Worm (Caenorhabditis elegans) whole organism, young adult: ENCODE data around the gene str-193.

Experiments
- C17E4.6 ChIP-seq: fragments of 200-800 bp; sonication (Bioruptor generic); IDR thresholded peaks from 2 replicates; pipeline ENCODE4 v1.3.6; 2022; ENCODE audit warnings: missing genetic modification reagents, missing genetic modification characterization, missing compliant biosample characterization
- D2030.7 ChIP-seq: fragments of 200-800 bp; sonication (Bioruptor generic); IDR thresholded peaks from 2 replicates; pipeline ENCODE4 v1.3.6; 2022; ENCODE audit warnings: missing genetic modification reagents, missing genetic modification characterization, missing compliant biosample characterization
- F33H1.4 ChIP-seq: fragments of 200-800 bp; sonication (Bioruptor generic); IDR thresholded peaks from 2 replicates; pipeline ENCODE4 v1.3.6; 2022; ENCODE audit warnings: missing genetic modification reagents, missing genetic modification characterization, missing compliant biosample characterization
- F39B2.1 ChIP-seq: fragments of 200-800 bp; sonication (Bioruptor generic); IDR thresholded peaks from 2 replicates; pipeline ENCODE4 v1.3.6; 2022; ENCODE audit warnings: missing genetic modification reagents, missing genetic modification characterization, missing compliant biosample characterization
- F52B5.7 ChIP-seq: sonication (generic microtip); optimal IDR thresholded peaks from 2 replicates; lab custom pipeline; 2016; ENCODE audit warnings: mild to moderate bottlenecking, missing genetic modification characterization, missing compliant biosample characterization
- F55B11.4 ChIP-seq: sonication (generic microtip); optimal IDR thresholded peaks from 2 replicates; lab custom pipeline; 2016; ENCODE audit warnings: missing compliant biosample characterization, missing genetic modification characterization, borderline replicate concordance; ENCODE audit not compliant: insufficient read depth
- F57A8.1 ChIP-seq: fragments of 200-800 bp; sonication (Bioruptor generic); optimal IDR thresholded peaks from 2 replicates; lab custom pipeline; 2018; ENCODE audit warnings: mild to moderate bottlenecking, missing genetic modification characterization, moderate library complexity, missing compliant biosample characterization
- K12H6.12 ChIP-seq: fragments of 200-800 bp; sonication (Bioruptor generic); optimal IDR thresholded peaks from 2 replicates; lab custom pipeline; 2018; ENCODE audit warnings: mild to moderate bottlenecking, missing genetic modification characterization, missing compliant biosample characterization
- T07F8.4 ChIP-seq: sonication (generic microtip); optimal IDR thresholded peaks from 2 replicates; lab custom pipeline; 2016; ENCODE audit warnings: mild to moderate bottlenecking, missing genetic modification characterization, moderate library complexity, missing compliant biosample characterization
- T26A5.8 ChIP-seq: sonication (generic microtip); optimal IDR thresholded peaks from 2 replicates; lab custom pipeline; 2016; ENCODE audit warnings: missing genetic modification characterization, missing compliant biosample characterization
- Y56A3A.18 ChIP-seq: fragments of 200-800 bp; sonication (Bioruptor generic); IDR thresholded peaks from 2 replicates; pipeline ENCODE4 v1.3.6; 2022; ENCODE audit warnings: missing genetic modification reagents, missing genetic modification characterization, missing compliant biosample characterization
- Y79H2A.3 ChIP-seq: fragments of 200-800 bp; sonication (Bioruptor generic); conservative IDR thresholded peaks from 2 replicates; pipeline ENCODE4 v1.3.6; 2022; ENCODE audit warnings: missing genetic modification reagents, missing genetic modification characterization, missing compliant biosample characterization
- attf-5 ChIP-seq: fragments of 200-800 bp; sonication (Bioruptor generic); optimal IDR thresholded peaks from 2 replicates; lab custom pipeline; 2018; ENCODE audit warnings: mild to moderate bottlenecking, missing genetic modification characterization, missing compliant biosample characterization
- ceh-58 ChIP-seq: fragments of 200-800 bp; sonication (Bioruptor generic); IDR thresholded peaks from 2 replicates; pipeline ENCODE4 v1.3.6; 2022; ENCODE audit warnings: missing genetic modification characterization, missing compliant biosample characterization
- ceh-79 ChIP-seq: sonication (generic microtip); optimal IDR thresholded peaks from 2 replicates; lab custom pipeline; 2017; ENCODE audit warnings: mild to moderate bottlenecking, missing genetic modification characterization, missing compliant biosample characterization
- die-1 ChIP-seq: sonication (generic microtip); optimal IDR thresholded peaks from 2 replicates; lab custom pipeline; 2016; ENCODE audit warnings: missing genotype, mild to moderate bottlenecking, missing genetic modification characterization, missing compliant biosample characterization
- dpff-1 ChIP-seq: sonication (generic microtip); optimal IDR thresholded peaks from 2 replicates; lab custom pipeline; 2017; ENCODE audit warnings: mild to moderate bottlenecking, missing genetic modification characterization, missing compliant biosample characterization
- efl-1 ChIP-seq: fragments of 150-350 bp; optimal IDR thresholded peaks from 2 replicates; lab custom pipeline; 2014; ENCODE audit warnings: missing biosample characterization, missing genetic modification reagents, missing genetic modification characterization
- egrh-3 ChIP-seq: fragments of 200-800 bp; sonication (Bioruptor generic); IDR thresholded peaks from 2 replicates; pipeline ENCODE4 v1.3.6; 2022; ENCODE audit warnings: missing genetic modification reagents, missing genetic modification characterization, missing compliant biosample characterization
- hlh-12 ChIP-seq: sonication (generic microtip); optimal IDR thresholded peaks from 2 replicates; lab custom pipeline; 2016; ENCODE audit warnings: missing genetic modification characterization, missing compliant biosample characterization
- hmg-1.2 ChIP-seq: fragments of 200-800 bp; sonication (Bioruptor generic); IDR thresholded peaks from 2 replicates; pipeline ENCODE4 v1.3.6; 2022; ENCODE audit warnings: missing genetic modification reagents, missing genetic modification characterization, missing compliant biosample characterization
- lag-1 ChIP-seq: fragments of 200-800 bp; sonication (Bioruptor generic); IDR thresholded peaks from 2 replicates; pipeline ENCODE4 v1.3.6; 2022; ENCODE audit warnings: missing genetic modification reagents, missing genetic modification characterization, missing compliant biosample characterization
- lin-35 ChIP-seq, 3 experiments: fragments of 150-350 bp in 2 of 3; sonication (generic microtip) in 1 of 3; optimal IDR thresholded peaks; 2 replicates each; lab custom pipeline; 2014 to 2018; ENCODE audit warnings: missing biosample characterization in 3 of 3, missing genetic modification characterization in 3 of 3, missing genetic modification reagents in 3 of 3
- lin-40 ChIP-seq: sonication (generic microtip); optimal IDR thresholded peaks from 2 replicates; lab custom pipeline; 2016; ENCODE audit warnings: missing genetic modification characterization, mild to moderate bottlenecking, missing compliant biosample characterization, missing genotype, missing genetic modification reagents
- lin-54 ChIP-seq: fragments of 200-800 bp; sonication (Bioruptor generic); optimal IDR thresholded peaks from 2 replicates; lab custom pipeline; 2018; ENCODE audit warnings: mild to moderate bottlenecking, missing genetic modification characterization, missing compliant biosample characterization
- madf-10 ChIP-seq: sonication (generic microtip); optimal IDR thresholded peaks from 2 replicates; lab custom pipeline; 2016; ENCODE audit warnings: mild to moderate bottlenecking, missing genetic modification characterization, missing compliant biosample characterization
- mxl-1 ChIP-seq: sonication (generic microtip); optimal IDR thresholded peaks from 2 replicates; lab custom pipeline; 2016; ENCODE audit warnings: missing genetic modification characterization, missing compliant biosample characterization
- nfyb-1 ChIP-seq: fragments of 200-800 bp; sonication (Bioruptor generic); IDR thresholded peaks from 2 replicates; pipeline ENCODE4 v1.3.6; 2022; ENCODE audit warnings: missing genetic modification reagents, missing genetic modification characterization, missing compliant biosample characterization
- nhr-120 ChIP-seq: fragments of 200-800 bp; sonication (Bioruptor generic); IDR thresholded peaks from 2 replicates; pipeline ENCODE4 v1.3.6; 2022; ENCODE audit warnings: missing genetic modification characterization, missing compliant biosample characterization
- nhr-27 ChIP-seq: fragments of 200-800 bp; sonication (Bioruptor generic); optimal IDR thresholded peaks from 2 replicates; lab custom pipeline; 2018; ENCODE audit warnings: mild to moderate bottlenecking, missing genetic modification characterization, moderate library complexity, missing compliant biosample characterization
- nhr-90 ChIP-seq: sonication (generic microtip); optimal IDR thresholded peaks from 2 replicates; lab custom pipeline; 2016; ENCODE audit warnings: missing genotype, mild to moderate bottlenecking, missing genetic modification characterization, missing compliant biosample characterization
- pha-4 ChIP-seq: fragments of 150-350 bp; sonication (generic microtip); optimal IDR thresholded peaks from 2 replicates; lab custom pipeline; 2014; ENCODE audit warnings: missing biosample characterization, missing genetic modification reagents, missing genetic modification characterization
- rec-8 ChIP-seq, 2 experiments: sonication (generic microtip); optimal IDR thresholded peaks; 2 replicates each; lab custom pipeline; 2016; ENCODE audit warnings: mild to moderate bottlenecking in 2 of 2, missing genetic modification characterization in 2 of 2, missing genetic modification reagents in 2 of 2, missing genotype in 2 of 2, missing biosample characterization in 1 of 2, missing compliant biosample characterization in 1 of 2, moderate library complexity in 1 of 2
- snpc-3.4 ChIP-seq: sonication (generic microtip); optimal IDR thresholded peaks from 2 replicates; lab custom pipeline; 2017; ENCODE audit warnings: missing genetic modification characterization, mild to moderate bottlenecking, missing compliant biosample characterization, antibody characterized with exemption, moderate library complexity, missing genotype, missing genetic modification reagents
- sptf-2 ChIP-seq: fragments of 200-800 bp; sonication (Bioruptor generic); optimal IDR thresholded peaks from 2 replicates; lab custom pipeline; 2018; ENCODE audit warnings: mild to moderate bottlenecking, missing genetic modification characterization, missing compliant biosample characterization
- unc-62 ChIP-seq: fragments of 150-350 bp; optimal IDR thresholded peaks from 2 replicates; lab custom pipeline; 2014; ENCODE audit warnings: missing biosample characterization, missing genetic modification reagents, missing genetic modification characterization
- zim-3 ChIP-seq: sonication (generic microtip); optimal IDR thresholded peaks from 2 replicates; lab custom pipeline; 2017; ENCODE audit warnings: mild to moderate bottlenecking, missing genetic modification characterization, moderate library complexity, missing compliant biosample characterization
- ztf-18 ChIP-seq: sonication (generic microtip); optimal IDR thresholded peaks from 2 replicates; lab custom pipeline; 2016; ENCODE audit warnings: missing genotype, mild to moderate bottlenecking, missing genetic modification characterization, missing compliant biosample characterization
- ztf-22 ChIP-seq: fragments of 200-800 bp; sonication (Bioruptor generic); optimal IDR thresholded peaks from 2 replicates; lab custom pipeline; 2018; ENCODE audit warnings: mild to moderate bottlenecking, missing genetic modification characterization, moderate library complexity, missing compliant biosample characterization

str-193 gene

DNA sequence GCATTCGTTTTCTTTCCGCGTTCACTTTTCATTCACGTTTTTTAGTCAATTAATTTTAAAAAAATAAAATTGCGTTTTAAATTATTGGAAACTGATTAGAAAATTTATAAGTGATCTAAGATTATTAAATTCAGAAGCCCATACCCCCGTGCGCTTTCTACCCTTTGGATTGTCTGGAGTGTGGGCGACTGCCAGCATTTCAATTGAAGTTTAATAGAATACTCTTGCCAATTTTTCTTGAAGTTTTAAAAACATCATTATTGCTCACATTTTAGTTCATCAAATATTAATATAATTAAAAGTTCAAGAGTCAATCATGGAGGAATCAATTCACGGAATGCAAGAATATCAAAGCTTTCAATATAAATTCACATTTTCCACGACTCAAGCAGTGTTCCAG is 19.8 kb upstream of the str-193 start, which contains the start of gene sru-36:
TSS of gene sru-36 (plus strand) at position 301 of the 400 bp plus-strand sequence.
- TF ChIP-seq K12H6.12 (tag; lab: Kevin White, UChicago), result no peak

DNA sequence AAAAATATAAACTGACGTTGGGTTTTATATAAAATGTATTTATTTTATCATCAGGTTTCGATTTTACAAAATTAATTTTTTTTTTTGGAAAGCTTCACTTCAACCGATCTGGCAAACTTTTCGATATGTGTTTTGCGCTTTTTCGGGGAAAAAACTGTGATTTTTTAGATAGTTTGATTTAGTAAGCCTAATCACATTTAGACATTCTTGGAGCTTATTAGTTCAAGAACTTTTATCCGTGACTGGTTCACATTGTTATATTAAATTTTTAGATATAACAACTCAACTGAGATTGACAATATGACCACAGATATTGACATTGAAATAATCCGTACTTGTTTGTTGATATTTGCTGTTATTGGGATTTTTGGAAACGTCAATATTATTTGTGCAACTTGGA is 16.1 kb upstream of the str-193 start, which contains the start of gene srsx-21:
TSS of gene srsx-21 (plus strand) at position 301 of the 400 bp plus-strand sequence.
- TF ChIP-seq dpff-1 (tag; lab: Kevin White, UChicago), result no peak
- no peak for TF ChIP-seq C17E4.6
- no peak for TF ChIP-seq F33H1.4 (GFP tag; lab: Robert Waterston, UW)
- TF ChIP-seq nhr-27 (tag; lab: Kevin White, UChicago), result no peak
- TF ChIP-seq lin-40 (tag; lab: Kevin White, UChicago), result no peak
- no peak for TF ChIP-seq zim-3 (tag; lab: Kevin White, UChicago)
- no peak for TF ChIP-seq egrh-3 (GFP tag; lab: Robert Waterston, UW)
- no peak for TF ChIP-seq lin-35 (GFP tag; optimal IDR thresholded peaks at IDR 0.05; lab: Kevin White, UChicago)
- TF ChIP-seq rec-8 (tag; optimal IDR thresholded peaks at IDR 0.05; lab: Kevin White, UChicago), result no peak
- no peak for TF ChIP-seq D2030.7
- TF ChIP-seq efl-1 (GFP tag; lab: Kevin White, UChicago), result no peak
- TF ChIP-seq pha-4 (tag; lab: Kevin White, UChicago), result no peak

DNA sequence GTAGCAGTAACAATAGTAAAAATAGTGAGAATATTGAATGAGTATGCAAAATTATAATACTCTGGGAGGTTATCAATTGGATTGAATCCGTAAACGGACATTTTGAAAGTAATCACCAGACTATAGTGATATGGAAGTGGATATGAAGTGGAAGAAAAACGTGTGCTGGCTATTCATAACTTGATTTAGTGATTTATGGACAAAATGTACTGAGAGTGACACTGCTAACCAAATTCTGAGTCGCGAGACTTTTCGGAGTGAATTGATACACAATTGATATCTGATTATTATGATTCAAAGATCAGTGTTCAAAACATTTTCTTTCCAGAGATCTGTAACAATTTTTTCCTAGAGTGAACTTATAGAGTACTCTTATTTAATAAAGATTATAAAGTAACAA is 14.3 kb upstream of the str-193 start, which contains the start of gene sru-38:
TSS of gene sru-38 (minus strand) at position 101 of the 400 bp plus-strand sequence.
- TF ChIP-seq lin-35 (GFP tag; optimal IDR thresholded peaks at IDR 0.05; lab: Kevin White, UChicago) (no peak), F33H1.4 (GFP tag; lab: Robert Waterston, UW) (no peak), attf-5 (GFP tag; lab: Kevin White, UChicago) (no peak), nhr-90 (tag; lab: Kevin White, UChicago) (no peak), madf-10 (tag; lab: Kevin White, UChicago) (no peak), Y56A3A.18 (no peak), Y79H2A.3 (GFP tag; lab: Robert Waterston, UW) (no peak), hlh-12 (no peak), F55B11.4 (tag; lab: Kevin White, UChicago) (no peak), ceh-79 (tag; lab: Kevin White, UChicago) (no peak), nfyb-1 (GFP tag; lab: Robert Waterston, UW) (no peak)

DNA sequence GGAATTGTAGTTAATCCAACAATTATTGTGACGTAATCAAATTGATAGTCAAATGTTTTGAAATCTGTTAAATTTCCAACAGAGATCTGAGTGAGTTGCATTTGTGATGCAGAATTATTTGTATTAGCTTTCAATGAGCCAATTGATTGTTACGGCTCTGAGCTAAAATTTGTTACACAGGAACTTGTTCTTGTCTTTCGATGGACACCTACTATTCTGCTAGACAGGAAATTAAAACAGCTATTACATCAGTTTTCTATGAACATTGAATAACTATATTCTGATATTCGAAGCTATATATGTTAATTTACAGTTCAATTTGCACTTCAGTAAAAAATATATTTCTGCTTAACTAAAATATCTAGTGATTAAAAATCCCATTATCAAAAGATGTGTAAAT is 12.3 kb upstream of the str-193 start, which contains the start of gene sru-40:
TSS of gene sru-40 (minus strand) at position 101 of the 400 bp plus-strand sequence.
- no peak for TF ChIP-seq mxl-1 (tag; lab: Kevin White, UChicago)
- TF ChIP-seq F39B2.1 (GFP tag; lab: Robert Waterston, UW), result no peak
- no peak for TF ChIP-seq T07F8.4 (tag; lab: Kevin White, UChicago)
- no peak for TF ChIP-seq F57A8.1
- TF ChIP-seq die-1 (tag; lab: Kevin White, UChicago), result no peak
- TF ChIP-seq ztf-22 (GFP tag; lab: Kevin White, UChicago), result no peak
- no peak for TF ChIP-seq F52B5.7 (tag; lab: Kevin White, UChicago)
- no peak for TF ChIP-seq lin-54 (GFP tag; lab: Kevin White, UChicago)
- no peak for TF ChIP-seq nhr-120 (GFP tag; lab: Robert Waterston, UW)
- TF ChIP-seq ceh-58 (GFP tag; lab: Robert Waterston, UW), result no peak
- no peak for TF ChIP-seq hlh-12
- TF ChIP-seq nhr-27 (tag; lab: Kevin White, UChicago), result no peak
- no peak for TF ChIP-seq ztf-18 (tag; lab: Kevin White, UChicago)
- TF ChIP-seq lag-1 (GFP tag; lab: Robert Waterston, UW), result no peak
- TF ChIP-seq snpc-3.4, result no peak
- TF ChIP-seq sptf-2 (GFP tag; lab: Kevin White, UChicago), result no peak
- no peak for TF ChIP-seq hmg-1.2 (GFP tag; lab: Robert Waterston, UW)
- no peak for TF ChIP-seq unc-62 (GFP tag; lab: Kevin White, UChicago)
- no peak for TF ChIP-seq T26A5.8 (tag; lab: Kevin White, UChicago)
